Worm (Caenorhabditis elegans) whole organism, L1 larva: ENCODE results near the gene F55A11.11.

ENCODE experiments used
- aha-1 ChIP-seq: fragments of 150-350 bp; optimal IDR thresholded peaks from 2 replicates; lab custom pipeline; 2014; ENCODE audit warnings: missing biosample characterization, missing genetic modification characterization
- ama-1 ChIP-seq: fragments of 150-350 bp; optimal IDR thresholded peaks from 2 replicates; lab custom pipeline; 2014
- jun-1 ChIP-seq: fragments of 150-350 bp; optimal IDR thresholded peaks from 2 replicates; lab custom pipeline; 2014; ENCODE audit warnings: missing biosample characterization, missing genetic modification reagents, missing genetic modification characterization
- lin-13 ChIP-seq: fragments of 150-350 bp; optimal IDR thresholded peaks from 2 replicates; lab custom pipeline; 2014; ENCODE audit warnings: missing biosample characterization, missing genetic modification reagents, missing genetic modification characterization
- lin-15B ChIP-seq: fragments of 150-350 bp; sonication (generic microtip); optimal IDR thresholded peaks from 3 replicates; lab custom pipeline; 2014; ENCODE audit warnings: missing biosample characterization, missing genetic modification characterization
- mdl-1 ChIP-seq, 2 experiments: fragments of 150-350 bp; optimal IDR thresholded peaks; 2 replicates each; lab custom pipeline; 2014 to 2017; ENCODE audit warnings: missing biosample characterization in 2 of 2, missing genetic modification characterization in 2 of 2, inconsistent platforms in 1 of 2
- nhr-28 ChIP-seq: fragments of 150-350 bp; optimal IDR thresholded peaks from 2 replicates; lab custom pipeline; 2014; ENCODE audit warnings: missing biosample characterization, missing genetic modification characterization
- nhr-47 ChIP-seq: sonication (generic microtip); optimal IDR thresholded peaks from 2 replicates; lab custom pipeline; 2016; ENCODE audit warnings: mild to moderate bottlenecking, missing genetic modification characterization, moderate library complexity, missing compliant biosample characterization
- skn-1 ChIP-seq: fragments of 150-350 bp; optimal IDR thresholded peaks from 2 replicates; lab custom pipeline; 2014; ENCODE audit warnings: missing biosample characterization, missing genetic modification characterization
- sox-4 ChIP-seq: sonication (generic microtip); optimal IDR thresholded peaks from 2 replicates; lab custom pipeline; 2016; ENCODE audit warnings: missing genetic modification characterization, missing compliant biosample characterization
- ztf-11 ChIP-seq, 2 experiments: sonication (generic microtip); optimal IDR thresholded peaks; 2 replicates each; lab custom pipeline; 2016 to 2017; ENCODE audit warnings: missing genetic modification characterization in 2 of 2, missing biosample characterization in 1 of 2, missing compliant biosample characterization in 1 of 2
- ztf-4 ChIP-seq: fragments of 150-350 bp; optimal IDR thresholded peaks from 2 replicates; lab custom pipeline; 2014; ENCODE audit warnings: missing biosample characterization, missing genetic modification characterization

DNA sequence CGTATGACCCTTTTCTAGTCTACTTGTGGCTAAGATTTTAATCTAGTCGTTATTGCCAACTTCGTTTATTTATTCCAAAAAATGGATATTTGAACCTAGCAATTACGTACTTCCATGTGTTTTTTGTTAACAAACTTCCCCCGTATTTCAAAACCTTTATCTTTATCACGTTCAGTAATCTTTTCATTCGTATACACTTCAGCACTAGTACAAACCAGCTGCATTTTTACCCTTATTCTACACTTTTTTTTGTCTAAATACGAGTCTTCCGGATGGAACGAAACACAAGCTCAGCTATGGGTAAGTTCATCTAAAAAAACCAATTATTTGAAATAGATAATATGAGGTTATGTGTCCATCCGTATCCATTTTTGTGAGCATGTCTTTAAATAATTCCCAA lies 6.5 kb downstream of the F55A11.11 start, which contains the start of gene D2023.1:
- TF ChIP-seq nhr-47 (tag; lab: Kevin White, UChicago) (no peak), ztf-11 (tag; optimal IDR thresholded peaks at IDR 0.05; lab: Kevin White, UChicago) (no peak), lin-13 (GFP tag; lab: Kevin White, UChicago) (no peak), jun-1 (tag; lab: Kevin White, UChicago) (no peak), lin-15B (tag; lab: Kevin White, UChicago) (no peak), ztf-4 (tag; lab: Kevin White, UChicago) (no peak), aha-1 (tag; lab: Kevin White, UChicago) (no peak), mdl-1 (tag; optimal IDR thresholded peaks at IDR 0.05; lab: Kevin White, UChicago) (no peak), skn-1 (tag; lab: Kevin White, UChicago) (no peak), ama-1 (no peak), sox-4 (tag; lab: Kevin White, UChicago) (no peak), nhr-28 (tag; lab: Kevin White, UChicago) (no peak)
